Fruit fly (Drosophila melanogaster): ENCODE measurements around the gene pigs.

pigs gene

DNA sequence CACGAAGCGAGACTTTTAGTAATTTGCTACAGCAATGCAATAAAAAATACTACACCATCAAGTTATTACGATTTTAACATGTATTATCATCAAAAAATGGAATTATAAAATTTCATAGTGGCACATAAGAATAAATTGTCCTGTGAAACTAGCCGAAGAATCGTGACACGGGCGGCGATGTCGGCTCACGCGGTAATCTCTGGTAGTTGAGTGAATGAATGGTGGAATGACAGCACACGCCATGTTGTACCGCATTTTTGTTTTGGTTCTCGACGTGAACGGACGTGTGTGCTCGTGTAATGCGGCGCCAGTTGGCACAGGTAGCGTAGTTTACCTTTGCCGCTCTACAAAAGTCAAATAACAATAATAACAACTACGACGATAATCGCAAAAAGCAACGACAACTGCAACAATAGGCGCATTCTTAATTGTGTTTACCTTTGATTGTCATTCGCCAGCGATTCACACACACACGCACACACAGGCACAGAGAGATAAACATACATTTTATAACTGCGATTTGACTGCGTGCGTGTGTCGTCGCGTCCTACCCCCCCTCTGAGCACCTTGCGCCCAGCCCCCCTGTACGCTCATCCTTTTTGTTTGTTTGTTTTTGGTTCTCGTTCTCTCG, 99.5 kb downstream of the pigs start, which contains the start of gene CG14441:
Gene CG14441, plus strand, starts transcription at position 254 of the 631 bp plus-strand sequence.
- TF ChIP-seq CG9139 (GFP tag; optimal IDR thresholded peaks at IDR 0.05), result peak; percentile 70
- TF ChIP-seq Sox102F (GFP tag; optimal IDR thresholded peaks at IDR 0.05), result peak; percentile 77
- peak; percentile 62 for TF ChIP-seq vri (GFP tag; optimal IDR thresholded peaks at IDR 0.05)
- TF ChIP-seq fd59A (GFP tag; optimal IDR thresholded peaks at IDR 0.05), result no peak
- peak; percentile 29 for TF ChIP-seq CG10669 (GFP tag; optimal IDR thresholded peaks at IDR 0.05)
- TF ChIP-seq CG3032 (tag; optimal IDR thresholded peaks at IDR 0.05), result peak; percentile 43
- TF ChIP-seq fkh (GFP tag; optimal IDR thresholded peaks at IDR 0.05), result peak; percentile 81
- peak; percentile 68 for TF ChIP-seq CG15336 (GFP tag; IDR thresholded peaks at IDR 0.05)
- TF ChIP-seq Gug (GFP tag; IDR thresholded peaks at IDR 0.05), result no peak
- no peak for TF ChIP-seq Lpt (GFP tag; optimal IDR thresholded peaks at IDR 0.05)
- TF ChIP-seq ss (GFP tag; optimal IDR thresholded peaks at IDR 0.05), result peak; percentile 75 to 81
- peak; percentile 67 for TF ChIP-seq Eip93F (GFP tag; optimal IDR thresholded peaks at IDR 0.05)
- TF ChIP-seq CG10631 (GFP tag; optimal IDR thresholded peaks at IDR 0.05), result peak; percentile 6
- peak; percentile 38 for TF ChIP-seq lz (GFP tag; optimal IDR thresholded peaks at IDR 0.05)
- no peak for TF ChIP-seq Blimp-1 (GFP tag; optimal IDR thresholded peaks at IDR 0.05)
- peak; percentile 52 for TF ChIP-seq CG8632 (GFP tag; optimal IDR thresholded peaks at IDR 0.05)
- no peak for TF ChIP-seq spab (GFP tag; optimal IDR thresholded peaks at IDR 0.05)
- TF ChIP-seq achi (GFP tag; optimal IDR thresholded peaks at IDR 0.05), result peak; percentile 25
- peak; percentile 5 for TF ChIP-seq Hr39 (GFP tag; optimal IDR thresholded peaks at IDR 0.05)
- TF ChIP-seq Eip75B (GFP tag; optimal IDR thresholded peaks at IDR 0.05), result peak; percentile 23
- peak; percentile 46 for TF ChIP-seq CG34406 (GFP tag; optimal IDR thresholded peaks at IDR 0.05)
- peak; percentile 58 for TF ChIP-seq CG6808 (GFP tag; optimal IDR thresholded peaks at IDR 0.05)
- no peak for TF ChIP-seq CG31627 (GFP tag; optimal IDR thresholded peaks at IDR 0.05)
- TF ChIP-seq CG6276 (GFP tag; optimal IDR thresholded peaks at IDR 0.05), result peak; percentile 18
- TF ChIP-seq CG6163 (GFP tag; IDR thresholded peaks at IDR 0.05), result peak; percentile 54; the same call in 1 of the 3 replicates
- peak; percentile 68 for TF ChIP-seq svp (GFP tag)
- TF ChIP-seq esn (GFP tag; optimal IDR thresholded peaks at IDR 0.05), result peak; percentile 65
- TF ChIP-seq CG11902 (GFP tag; optimal IDR thresholded peaks at IDR 0.05), result no peak
- no peak for TF ChIP-seq salr (GFP tag; optimal IDR thresholded peaks at IDR 0.05)
- TF ChIP-seq Met (GFP tag; optimal IDR thresholded peaks at IDR 0.05), result peak; percentile 69
- TF ChIP-seq Sox14 (GFP tag; optimal IDR thresholded peaks at IDR 0.05), result peak; percentile 58
- TF ChIP-seq dac (GFP tag; optimal IDR thresholded peaks at IDR 0.05), result no peak
- TF ChIP-seq Ets21C (GFP tag; optimal IDR thresholded peaks at IDR 0.05), result peak; percentile 17
- TF ChIP-seq OdsH (GFP tag; optimal IDR thresholded peaks at IDR 0.05), result peak; percentile 29
- peak; percentile 47 for TF ChIP-seq CG6792 (GFP tag; optimal IDR thresholded peaks at IDR 0.05)
- TF ChIP-seq CG8119 (GFP tag; IDR thresholded peaks at IDR 0.05), result no peak; the same call in 1 of the 3 replicates
- peak; percentile 18 for TF ChIP-seq CG1621 (tag; optimal IDR thresholded peaks at IDR 0.05)
- peak; percentile 6 for TF ChIP-seq Smox (GFP tag; optimal IDR thresholded peaks at IDR 0.05)
- TF ChIP-seq net (GFP tag; optimal IDR thresholded peaks at IDR 0.05), result peak; percentile 71
- TF ChIP-seq CG7368 (GFP tag; optimal IDR thresholded peaks at IDR 0.05), result peak; percentile 13
- TF ChIP-seq acj6 (GFP tag; optimal IDR thresholded peaks at IDR 0.05), result no peak
- TF ChIP-seq CG16779 (tag; optimal IDR thresholded peaks at IDR 0.05), result peak; percentile 75
- peak; percentile 37 for TF ChIP-seq Ets96B (tag; optimal IDR thresholded peaks at IDR 0.05)
- peak; percentile 46 for TF ChIP-seq pdm3 (GFP tag; optimal IDR thresholded peaks at IDR 0.05)
- peak; percentile 24 for TF ChIP-seq CG32006 (GFP tag; optimal IDR thresholded peaks at IDR 0.05)
- peak; percentile 37 for TF ChIP-seq Hr4 (GFP tag; optimal IDR thresholded peaks at IDR 0.05)
- TF ChIP-seq CG6854 (GFP tag; optimal IDR thresholded peaks at IDR 0.05), result peak; percentile 55
- no peak for TF ChIP-seq fd85E (GFP tag; optimal IDR thresholded peaks at IDR 0.05)
- no peak for TF ChIP-seq Hr38 (GFP tag; optimal IDR thresholded peaks at IDR 0.05)
- peak; percentile 32; the same call in 1 of the 3 replicates for TF ChIP-seq eg (GFP tag; IDR thresholded peaks at IDR 0.05)
- TF ChIP-seq topi (GFP tag; optimal IDR thresholded peaks at IDR 0.05), result peak; percentile 69

Measured in whole organism, prepupa.